Worm (Caenorhabditis elegans): ENCODE results near the gene F20C5.5.

The F20C5.5 gene

ce11 chrIV:8739926-8740325, 29.5 kb downstream of the F20C5.5 start, which contains the start of gene mrps-33:
Gene mrps-33, minus strand, starts transcription at chrIV:8740026.
- TF ChIP-seq scrt-1 (GFP tag; IDR thresholded peaks at IDR 0.05) = no peak
- no peak for TF ChIP-seq ama-1 (optimal IDR thresholded peaks at IDR 0.05)
- no peak for TF ChIP-seq ceh-13 (GFP tag; optimal IDR thresholded peaks at IDR 0.05)

- TF ChIP-seq hnd-1 (tag; optimal IDR thresholded peaks at IDR 0.05) (no peak), F13C5.2 (tag; optimal IDR thresholded peaks at IDR 0.05) (no peak), hmbx-1 (tag; optimal IDR thresholded peaks at IDR 0.05) (no peak), ceh-36 (tag; optimal IDR thresholded peaks at IDR 0.05) (no peak), hmg-4 (GFP tag; optimal IDR thresholded peaks at IDR 0.05) (no peak), tbx-37 (GFP tag; conservative IDR thresholded peaks at IDR 0.05) (no peak), scrt-1 (GFP tag; IDR thresholded peaks at IDR 0.05) (no peak), tbx-11 (GFP tag; IDR thresholded peaks at IDR 0.05) (no peak), aly-1 (tag; optimal IDR thresholded peaks at IDR 0.05) (no peak), sea-1 (GFP tag; conservative IDR thresholded peaks at IDR 0.05) (no peak), ets-7 (tag; optimal IDR thresholded peaks at IDR 0.05) (no peak), tra-4 (tag; optimal IDR thresholded peaks at IDR 0.05) (no peak), flt-1 (GFP tag; IDR thresholded peaks at IDR 0.05) (no peak), ama-1 (optimal IDR thresholded peaks at IDR 0.05) (no peak), ceh-13 (GFP tag; optimal IDR thresholded peaks at IDR 0.05) (no peak), B0310.2 (tag; optimal IDR thresholded peaks at IDR 0.05) (no peak), pes-1 (GFP tag; IDR thresholded peaks at IDR 0.05) (no peak)
Measured at ce11 chrIV:8739294-8739693, 30.1 kb downstream of the F20C5.5 start, which contains the start of gene F21D5.5. Gene F21D5.5, minus strand, starts transcription at chrIV:8739394.

- TF ChIP-seq tra-4 (tag; optimal IDR thresholded peaks at IDR 0.05) (no peak), ceh-36 (tag; optimal IDR thresholded peaks at IDR 0.05) (no peak), ets-7 (tag; optimal IDR thresholded peaks at IDR 0.05) (no peak)
Measured at ce11 chrIV:8737787-8738186, 31.7 kb downstream of the F20C5.5 start, which contains the start of gene F21D5.4. Gene F21D5.4, plus strand, starts transcription at chrIV:8738087.

ce11 chrIV:8737354-8737753, 32.1 kb downstream of the F20C5.5 start:
- TF ChIP-seq ets-7 (tag; optimal IDR thresholded peaks at IDR 0.05) (no peak), tbx-37 (GFP tag; conservative IDR thresholded peaks at IDR 0.05) (no peak), ceh-36 (tag; optimal IDR thresholded peaks at IDR 0.05) (no peak), F13C5.2 (tag; optimal IDR thresholded peaks at IDR 0.05) (no peak), sea-1 (GFP tag; conservative IDR thresholded peaks at IDR 0.05) (no peak), pes-1 (GFP tag; IDR thresholded peaks at IDR 0.05) (no peak), flt-1 (GFP tag; IDR thresholded peaks at IDR 0.05) (no peak), tbx-11 (GFP tag; IDR thresholded peaks at IDR 0.05) (no peak), hmbx-1 (tag; optimal IDR thresholded peaks at IDR 0.05) (no peak), ama-1 (optimal IDR thresholded peaks at IDR 0.05) (no peak)

- TF ChIP-seq hmbx-1 (tag; optimal IDR thresholded peaks at IDR 0.05) (no peak), tra-4 (tag; optimal IDR thresholded peaks at IDR 0.05) (no peak), ceh-36 (tag; optimal IDR thresholded peaks at IDR 0.05) (no peak), ets-7 (tag; optimal IDR thresholded peaks at IDR 0.05) (no peak), scrt-1 (GFP tag; IDR thresholded peaks at IDR 0.05) (no peak), B0310.2 (tag; optimal IDR thresholded peaks at IDR 0.05) (no peak), hnd-1 (tag; optimal IDR thresholded peaks at IDR 0.05) (no peak), ceh-13 (GFP tag; optimal IDR thresholded peaks at IDR 0.05) (no peak), sea-1 (GFP tag; conservative IDR thresholded peaks at IDR 0.05) (no peak), tbx-37 (GFP tag; conservative IDR thresholded peaks at IDR 0.05) (no peak), hmg-4 (GFP tag; optimal IDR thresholded peaks at IDR 0.05) (no peak), F13C5.2 (tag; optimal IDR thresholded peaks at IDR 0.05) (no peak), flt-1 (GFP tag; IDR thresholded peaks at IDR 0.05) (no peak), tbx-11 (GFP tag; IDR thresholded peaks at IDR 0.05) (no peak), aly-1 (tag; optimal IDR thresholded peaks at IDR 0.05) (no peak), pes-1 (GFP tag; IDR thresholded peaks at IDR 0.05) (no peak), ama-1 (optimal IDR thresholded peaks at IDR 0.05) (no peak)
Measured at ce11 chrIV:8730469-8730868, 39.0 kb downstream of the F20C5.5 start, which contains the start of gene F21D5.3. Gene F21D5.3, plus strand, starts transcription at chrIV:8730815.

- no peak for TF ChIP-seq ets-7 (tag; optimal IDR thresholded peaks at IDR 0.05)
- TF ChIP-seq tra-4 (tag; optimal IDR thresholded peaks at IDR 0.05) = no peak
- no peak for TF ChIP-seq ceh-36 (tag; optimal IDR thresholded peaks at IDR 0.05)
- no peak for TF ChIP-seq flt-1 (GFP tag; IDR thresholded peaks at IDR 0.05)
- TF ChIP-seq tbx-37 (GFP tag; conservative IDR thresholded peaks at IDR 0.05) = no peak
- no peak for TF ChIP-seq pes-1 (GFP tag; IDR thresholded peaks at IDR 0.05)
- TF ChIP-seq scrt-1 (GFP tag; IDR thresholded peaks at IDR 0.05) = no peak
- TF ChIP-seq tbx-11 (GFP tag; IDR thresholded peaks at IDR 0.05) = no peak
- no peak for TF ChIP-seq hmbx-1 (tag; optimal IDR thresholded peaks at IDR 0.05)
Measured at ce11 chrIV:8729636-8730035, 39.8 kb downstream of the F20C5.5 start.

- TF ChIP-seq hmbx-1 (tag; optimal IDR thresholded peaks at IDR 0.05) (no peak), ets-7 (tag; optimal IDR thresholded peaks at IDR 0.05) (no peak), sea-1 (GFP tag; conservative IDR thresholded peaks at IDR 0.05) (no peak), hmg-4 (GFP tag; optimal IDR thresholded peaks at IDR 0.05) (no peak), aly-1 (tag; optimal IDR thresholded peaks at IDR 0.05) (no peak), B0310.2 (tag; optimal IDR thresholded peaks at IDR 0.05) (no peak), scrt-1 (GFP tag; IDR thresholded peaks at IDR 0.05) (no peak)
Measured at ce11 chrIV:8728122-8728521, 41.3 kb downstream of the F20C5.5 start, which contains the start of gene otub-3. Gene otub-3, plus strand, starts transcription at chrIV:8728177.

- no peak for TF ChIP-seq flt-1 (GFP tag; IDR thresholded peaks at IDR 0.05)
- no peak for TF ChIP-seq hmg-4 (GFP tag; optimal IDR thresholded peaks at IDR 0.05)
- TF ChIP-seq hmbx-1 (tag; optimal IDR thresholded peaks at IDR 0.05) = no peak
- TF ChIP-seq pes-1 (GFP tag; IDR thresholded peaks at IDR 0.05) = no peak
- TF ChIP-seq ceh-36 (tag; optimal IDR thresholded peaks at IDR 0.05) = no peak
- no peak for TF ChIP-seq tra-4 (tag; optimal IDR thresholded peaks at IDR 0.05)
- TF ChIP-seq sea-1 (GFP tag; conservative IDR thresholded peaks at IDR 0.05) = no peak
- TF ChIP-seq ets-7 (tag; optimal IDR thresholded peaks at IDR 0.05) = no peak
- TF ChIP-seq aly-1 (tag; optimal IDR thresholded peaks at IDR 0.05) = no peak
Measured at ce11 chrIV:8725345-8725744, 44.1 kb downstream of the F20C5.5 start, which contains the start of gene pgm-3. Gene pgm-3, plus strand, starts transcription at chrIV:8725722.

Measured in whole organism, early embryonic.